Fruit fly (Drosophila melanogaster) whole organism, embryonic: ENCODE measurements around the gene CG7275.
A peak's percentile ranks its signal among the peaks of the same experiment; 100 is the strongest.

Experiments
- Abd-B ChIP-seq: fragments of 200-800 bp; sonication (Bioruptor generic); optimal IDR thresholded peaks from 2 replicates; lab custom pipeline; 2018; ENCODE audit warnings: missing biosample characterization, mild to moderate bottlenecking, missing genetic modification characterization, moderate library complexity
- CG10147 ChIP-seq: fragments of 200-800 bp; sonication (Bioruptor generic); optimal IDR thresholded peaks from 2 replicates; lab custom pipeline; 2019; ENCODE audit warnings: missing biosample characterization, mild to moderate bottlenecking, missing genetic modification characterization, moderate library complexity
- CG10431 ChIP-seq: fragments of 200-800 bp; sonication (Bioruptor generic); optimal IDR thresholded peaks from 3 replicates; lab custom pipeline; 2018; ENCODE audit warnings: missing biosample characterization, mild to moderate bottlenecking, missing genetic modification characterization
- CG11695 ChIP-seq: fragments of 200-800 bp; sonication (Bioruptor generic); IDR thresholded peaks from 3 replicates; pipeline ENCODE4 v1.3.6; 2022; ENCODE audit warnings: missing biosample characterization, missing genetic modification characterization
- CG1233 ChIP-seq: fragments of 200-800 bp; sonication (Bioruptor generic); optimal IDR thresholded peaks from 4 replicates; lab custom pipeline; 2018; ENCODE audit warnings: missing biosample characterization, mild to moderate bottlenecking, missing genetic modification characterization
- CG13287 ChIP-seq: fragments of 200-800 bp; sonication (Bioruptor generic); IDR thresholded peaks from 2 replicates; pipeline ENCODE4 v1.3.6; 2022; ENCODE audit warnings: missing biosample characterization, missing genetic modification characterization; ENCODE audit not compliant: partially characterized antibody
- CG13775 ChIP-seq: fragments of 200-800 bp; sonication (Bioruptor generic); optimal IDR thresholded peaks from 3 replicates; lab custom pipeline; 2017; ENCODE audit warnings: missing biosample characterization, mild to moderate bottlenecking, missing genetic modification characterization
- CG15479 ChIP-seq: fragments of 200-800 bp; sonication (Bioruptor generic); optimal IDR thresholded peaks from 3 replicates; lab custom pipeline; 2019; ENCODE audit warnings: missing biosample characterization, mild to moderate bottlenecking, missing genetic modification characterization, moderate library complexity
- CG1647 ChIP-seq: fragments of 200-800 bp; sonication (Bioruptor generic); optimal IDR thresholded peaks from 3 replicates; lab custom pipeline; 2016; ENCODE audit warnings: missing biosample characterization, missing genetic modification characterization
- CG17568 ChIP-seq: fragments of 200-800 bp; sonication (Bioruptor generic); optimal IDR thresholded peaks from 2 replicates; lab custom pipeline; 2018; ENCODE audit warnings: missing biosample characterization, mild to moderate bottlenecking, missing genetic modification characterization, moderate library complexity
- CG18011 ChIP-seq: fragments of 200-800 bp; sonication (Bioruptor generic); optimal IDR thresholded peaks from 2 replicates; lab custom pipeline; 2017; ENCODE audit warnings: missing biosample characterization, missing genetic modification characterization, mild to moderate bottlenecking, moderate library complexity, missing genotype
- CG32772 ChIP-seq: fragments of 200-800 bp; sonication (Bioruptor generic); IDR thresholded peaks from 2 replicates; pipeline ENCODE4 v1.3.6; 2022; ENCODE audit warnings: missing biosample characterization, missing genetic modification characterization
- CG34224 ChIP-seq: fragments of 200-800 bp; sonication (Bioruptor generic); IDR thresholded peaks from 3 replicates; pipeline ENCODE4 v1.3.6; 2022; ENCODE audit warnings: missing biosample characterization, missing genetic modification characterization; ENCODE audit not compliant: partially characterized antibody
- CG4854 ChIP-seq: fragments of 200-800 bp; sonication (Bioruptor generic); optimal IDR thresholded peaks from 2 replicates; lab custom pipeline; 2016; ENCODE audit warnings: missing biosample characterization, missing genetic modification characterization, inconsistent platforms
- CG5180 ChIP-seq: fragments of 200-800 bp; sonication (Bioruptor generic); optimal IDR thresholded peaks from 3 replicates; lab custom pipeline; 2017; ENCODE audit warnings: missing biosample characterization, missing genetic modification characterization, mild to moderate bottlenecking, moderate library complexity, missing genetic modification reagents
- CG7987 ChIP-seq: fragments of 200-800 bp; sonication (Bioruptor generic); optimal IDR thresholded peaks from 2 replicates; lab custom pipeline; 2018; ENCODE audit warnings: missing biosample characterization, mild to moderate bottlenecking, missing genetic modification characterization, moderate library complexity
- D19B ChIP-seq: fragments of 200-800 bp; sonication (Bioruptor generic); optimal IDR thresholded peaks from 2 replicates; lab custom pipeline; 2017; ENCODE audit warnings: missing biosample characterization, mild to moderate bottlenecking, missing genetic modification characterization
- Dll ChIP-seq: fragments of 200-800 bp; sonication (Bioruptor generic); IDR thresholded peaks from 4 replicates; pipeline ENCODE4 v1.3.6; 2022; ENCODE audit warnings: missing biosample characterization, missing genetic modification characterization; ENCODE audit not compliant: partially characterized antibody
- Dp ChIP-seq: fragments of 200-800 bp; sonication (Bioruptor generic); optimal IDR thresholded peaks from 2 replicates; lab custom pipeline; 2018; ENCODE audit warnings: missing biosample characterization, mild to moderate bottlenecking, missing genetic modification characterization, moderate library complexity
- HLHmδ ChIP-seq: fragments of 200-800 bp; sonication (Bioruptor generic); optimal IDR thresholded peaks from 2 replicates; lab custom pipeline; 2018; ENCODE audit warnings: missing biosample characterization, mild to moderate bottlenecking, missing genetic modification characterization, moderate library complexity
- HmgD ChIP-seq: fragments of 200-800 bp; sonication (Bioruptor generic); optimal IDR thresholded peaks from 3 replicates; lab custom pipeline; 2016; ENCODE audit warnings: missing biosample characterization, missing genetic modification characterization
- Hmr ChIP-seq: fragments of 200-800 bp; sonication (Bioruptor generic); optimal IDR thresholded peaks from 3 replicates; lab custom pipeline; 2017; ENCODE audit warnings: mild to moderate bottlenecking, missing biosample characterization, missing genetic modification reagents, missing genetic modification characterization
- Myb ChIP-seq: fragments of 200-800 bp; sonication (Bioruptor generic); optimal IDR thresholded peaks from 2 replicates; lab custom pipeline; 2016; ENCODE audit warnings: missing biosample characterization, missing genetic modification characterization
- Ptx1 ChIP-seq: fragments of 200-800 bp; sonication (Bioruptor generic); IDR thresholded peaks from 2 replicates; pipeline ENCODE4 v1.3.6; 2022; ENCODE audit warnings: missing biosample characterization, missing genetic modification characterization
- Rfx ChIP-seq: fragments of 200-800 bp; sonication (Bioruptor generic); IDR thresholded peaks from 2 replicates; pipeline ENCODE4 v1.3.6; 2022; ENCODE audit warnings: missing biosample characterization, missing genetic modification characterization
- Sox102F ChIP-seq: fragments of 200-800 bp; sonication (Bioruptor generic); optimal IDR thresholded peaks from 2 replicates; lab custom pipeline; 2018; ENCODE audit warnings: missing biosample characterization, mild to moderate bottlenecking, missing genetic modification characterization, moderate library complexity
- Vsx1 ChIP-seq: fragments of 200-800 bp; sonication (Bioruptor generic); optimal IDR thresholded peaks from 2 replicates; lab custom pipeline; 2017; ENCODE audit warnings: missing biosample characterization, mild to moderate bottlenecking, missing genetic modification characterization, missing genetic modification reagents
- bsh ChIP-seq, 2 experiments: fragments of 200-800 bp; sonication (Bioruptor generic); optimal IDR thresholded peaks; 2 replicates each; lab custom pipeline; 2017 to 2018; ENCODE audit warnings: mild to moderate bottlenecking in 2 of 2, missing biosample characterization in 2 of 2, missing genetic modification characterization in 2 of 2, moderate library complexity in 1 of 2
- cwo ChIP-seq: fragments of 200-800 bp; sonication (Bioruptor generic); optimal IDR thresholded peaks from 3 replicates; lab custom pipeline; 2017; ENCODE audit warnings: missing biosample characterization, missing genetic modification characterization, mild to moderate bottlenecking, moderate library complexity, missing genetic modification reagents
- ems ChIP-seq: fragments of 200-800 bp; sonication (Bioruptor generic); optimal IDR thresholded peaks from 3 replicates; lab custom pipeline; 2016; ENCODE audit warnings: missing biosample characterization, missing genetic modification characterization
- en ChIP-seq: fragments of 200-800 bp; sonication (Bioruptor generic); optimal IDR thresholded peaks from 2 replicates; lab custom pipeline; 2016; ENCODE audit warnings: missing biosample characterization, missing genetic modification characterization
- exex ChIP-seq: fragments of 200-800 bp; sonication (Bioruptor generic); optimal IDR thresholded peaks from 4 replicates; lab custom pipeline; 2018; ENCODE audit warnings: missing biosample characterization, mild to moderate bottlenecking, missing genetic modification characterization, moderate library complexity
- eyg ChIP-seq: fragments of 200-800 bp; sonication (Bioruptor generic); optimal IDR thresholded peaks from 3 replicates; lab custom pipeline; 2016; ENCODE audit warnings: missing biosample characterization, missing genetic modification characterization
- fu2 ChIP-seq: fragments of 200-800 bp; sonication (Bioruptor generic); optimal IDR thresholded peaks from 2 replicates; lab custom pipeline; 2016; ENCODE audit warnings: missing biosample characterization, missing genetic modification characterization
- gcm2 ChIP-seq: fragments of 200-800 bp; sonication (Bioruptor generic); optimal IDR thresholded peaks from 2 replicates; lab custom pipeline; 2016; ENCODE audit warnings: missing biosample characterization, missing genetic modification characterization
- hb ChIP-seq: fragments of 200-800 bp; sonication (Bioruptor generic); IDR thresholded peaks from 3 replicates; pipeline ENCODE4 v1.3.6; 2022; ENCODE audit warnings: missing biosample characterization, missing genetic modification characterization; ENCODE audit not compliant: partially characterized antibody
- inv ChIP-seq: fragments of 200-800 bp; sonication (Bioruptor generic); IDR thresholded peaks from 2 replicates; pipeline ENCODE4 v1.3.6; 2022; ENCODE audit warnings: missing biosample characterization, missing genetic modification characterization; ENCODE audit not compliant: partially characterized antibody
- ken ChIP-seq: fragments of 200-800 bp; sonication (Bioruptor generic); IDR thresholded peaks from 3 replicates; pipeline ENCODE4 v1.3.6; 2022; ENCODE audit warnings: missing biosample characterization, missing genetic modification characterization
- lov ChIP-seq, 2 experiments: fragments of 200-800 bp in 1 of 2; fragments of >200 bp in 1 of 2; sonication (Bioruptor generic) in 1 of 2; IDR thresholded peaks in 1 of 2; optimal IDR thresholded peaks in 1 of 2; 2 replicates in 1 of 2; 3 replicates in 1 of 2; pipeline versions ENCODE4 v1.3.6 to Lab custom; 2017 to 2022; ENCODE audit warnings: missing biosample characterization in 1 of 2, missing genetic modification characterization in 1 of 2
- phol ChIP-seq: fragments of 200-800 bp; sonication (Bioruptor generic); optimal IDR thresholded peaks from 3 replicates; lab custom pipeline; 2018; ENCODE audit warnings: missing biosample characterization, mild to moderate bottlenecking, missing genetic modification characterization, moderate library complexity
- run ChIP-seq: fragments of 200-800 bp; sonication (Bioruptor generic); optimal IDR thresholded peaks from 3 replicates; lab custom pipeline; 2018; ENCODE audit warnings: missing biosample characterization, mild to moderate bottlenecking, missing genetic modification characterization
- scrt ChIP-seq: fragments of 200-800 bp; sonication (Bioruptor generic); optimal IDR thresholded peaks from 2 replicates; lab custom pipeline; 2018; ENCODE audit warnings: missing biosample characterization, mild to moderate bottlenecking, missing genetic modification characterization, moderate library complexity
- sim ChIP-seq: fragments of 200-800 bp; sonication (Bioruptor generic); IDR thresholded peaks from 2 replicates; pipeline ENCODE4 v1.3.6; 2022; ENCODE audit warnings: missing biosample characterization, missing genetic modification characterization
- trh ChIP-seq: fragments of 200-800 bp; sonication (Bioruptor generic); optimal IDR thresholded peaks from 2 replicates; lab custom pipeline; 2016; ENCODE audit warnings: missing biosample characterization, missing genetic modification characterization
- vfl ChIP-seq: fragments of 200-800 bp; sonication (Bioruptor generic); optimal IDR thresholded peaks from 2 replicates; lab custom pipeline; 2016; ENCODE audit warnings: missing biosample characterization, missing genetic modification characterization
- wek ChIP-seq: fragments of 200-800 bp; sonication (Bioruptor generic); optimal IDR thresholded peaks from 3 replicates; lab custom pipeline; 2018; ENCODE audit warnings: missing biosample characterization, mild to moderate bottlenecking, missing genetic modification characterization, moderate library complexity
- z ChIP-seq: fragments of 200-800 bp; sonication (Bioruptor generic); IDR thresholded peaks from 3 replicates; pipeline ENCODE4 v1.3.6; 2022; ENCODE audit warnings: missing biosample characterization, missing genetic modification characterization

CG7275 gene

DNA sequence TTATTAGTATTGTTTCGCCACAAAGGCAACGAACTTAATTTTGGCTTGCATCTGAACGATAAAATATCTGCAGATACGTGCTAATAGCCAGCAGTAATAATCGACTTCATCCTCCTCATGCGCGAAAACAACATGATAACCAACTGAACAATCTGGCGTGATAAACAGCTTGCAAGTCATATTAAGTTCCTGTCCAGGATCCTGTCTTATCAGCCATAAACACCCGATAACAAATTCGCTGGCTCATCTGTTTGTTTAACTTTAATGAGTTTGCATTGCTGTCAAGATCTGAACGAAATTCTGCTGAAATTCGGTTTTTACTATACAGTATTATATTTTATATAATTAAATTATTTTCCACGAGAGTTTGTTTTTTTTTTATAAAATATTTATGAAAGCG lies 14.5 kb downstream of the CG7275 start:
- TF ChIP-seq Vsx1 (GFP tag; lab: Kevin White, UChicago) (no peak), CG11695 (GFP tag; lab: Robert Waterston, UW) (no peak), hb (no peak), inv (GFP tag; lab: Robert Waterston, UW) (no peak)

DNA sequence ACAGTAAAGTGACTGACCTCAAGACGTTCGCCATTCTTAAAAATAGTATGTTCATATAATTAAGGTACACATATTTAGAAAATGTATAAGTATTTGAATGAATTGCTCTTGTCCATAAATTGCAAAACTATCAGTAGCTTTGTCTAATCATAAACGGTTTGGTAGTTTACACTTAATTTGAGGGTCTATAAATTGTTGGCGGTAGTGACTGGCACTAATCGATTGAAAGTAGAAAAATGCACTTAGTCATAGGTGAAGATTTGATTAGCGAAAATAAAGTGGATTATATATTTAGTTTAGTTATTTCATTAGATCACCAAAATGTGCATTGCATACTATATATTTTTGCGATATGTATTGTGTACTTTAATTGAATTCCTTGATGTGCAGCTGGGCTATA lies 15.0 kb downstream of the CG7275 start:
- TF ChIP-seq phol = no peak
- no peak for TF ChIP-seq trh (GFP tag; lab: Kevin White, UChicago)
- no peak for TF ChIP-seq Hmr
- peak; percentile 49 for TF ChIP-seq exex (tag; lab: Kevin White, UChicago)
- TF ChIP-seq gcm2 = no peak
- TF ChIP-seq CG10147 (GFP tag; lab: Kevin White, UChicago) = no peak
- TF ChIP-seq CG17568 (GFP tag; lab: Kevin White, UChicago) = no peak
- TF ChIP-seq Abd-B = no peak

DNA sequence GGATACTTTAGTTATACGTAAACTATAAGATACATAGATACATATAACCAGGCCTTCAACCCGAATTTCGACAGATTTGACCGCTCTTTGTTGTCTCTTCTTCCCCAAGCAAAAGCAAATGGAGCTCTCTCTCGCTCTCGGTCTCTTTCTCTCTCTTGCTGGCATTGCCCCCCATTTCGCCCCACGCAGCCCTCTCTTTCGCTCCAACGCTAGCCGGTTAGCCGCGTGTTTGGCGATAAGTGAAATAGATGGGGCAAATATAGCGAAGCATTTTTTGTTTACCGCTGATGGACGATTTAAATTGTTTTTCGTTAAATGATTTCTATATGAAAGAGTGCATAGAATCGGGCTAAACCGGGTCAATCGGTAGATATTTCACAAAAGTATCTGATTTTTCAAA lies 15.6 kb downstream of the CG7275 start:
- TF ChIP-seq Ptx1 (GFP tag; lab: Robert Waterston, UW) (no peak), CG1647 (no peak), wek (GFP tag; lab: Kevin White, UChicago) (peak; percentile 50), HmgD (GFP tag; lab: Kevin White, UChicago) (no peak), Sox102F (GFP tag; lab: Kevin White, UChicago) (no peak), HLHmδ (GFP tag; lab: Kevin White, UChicago) (no peak), fu2 (no peak), Dp (GFP tag; lab: Kevin White, UChicago) (peak; percentile 5), CG34224 (GFP tag; lab: Robert Waterston, UW) (peak; percentile 55; the same call in 2 of the 3 replicates), CG15479 (GFP tag; lab: Kevin White, UChicago) (no peak), scrt (peak; percentile 21), CG13775 (no peak), bsh (GFP tag; optimal IDR thresholded peaks at IDR 0.05; lab: Kevin White, UChicago) (peak in 1 of 2 experiments; percentile 34), Dll (GFP tag; lab: Robert Waterston, UW) (peak; percentile 61), run (tag; lab: Kevin White, UChicago) (no peak), CG7987 (peak; percentile 58), CG13287 (GFP tag; lab: Robert Waterston, UW) (peak; percentile 68), CG10431 (no peak), ken (no peak), sim (no peak), CG4854 (no peak), D19B (GFP tag; lab: Kevin White, UChicago) (no peak), hb (no peak), vfl (GFP tag; lab: Kevin White, UChicago) (no peak), ems (GFP tag; lab: Kevin White, UChicago) (no peak), CG1233 (GFP tag; lab: Kevin White, UChicago) (peak; percentile 3), CG32772 (no peak), Rfx (GFP tag; lab: Robert Waterston, UW) (no peak), z (GFP tag; lab: Robert Waterston, UW) (no peak), CG18011 (no peak), eyg (GFP tag; lab: Kevin White, UChicago) (no peak), lov (optimal IDR thresholded peaks at IDR 0.05; lab: Kevin White, UChicago) (no peak), lov (GFP tag; IDR thresholded peaks at IDR 0.05; lab: Robert Waterston, UW) (no peak), cwo (GFP tag; lab: Kevin White, UChicago) (peak; percentile 50), CG5180 (GFP tag; lab: Kevin White, UChicago) (no peak), en (GFP tag; lab: Kevin White, UChicago) (no peak), Myb (GFP tag; lab: Kevin White, UChicago) (no peak)
